Worm (Caenorhabditis elegans): ENCODE data around the gene lys-4.

Gene lys-4

ce11 chrIV:11649031-11649430, 26.1 kb upstream of the lys-4 start, which contains the start of gene ZK809.8:
TSS of gene ZK809.8 (minus strand) at chrIV:11649064.
- no peak for TF ChIP-seq ceh-36 (tag; optimal IDR thresholded peaks at IDR 0.05)
- no peak for TF ChIP-seq hnd-1 (tag; optimal IDR thresholded peaks at IDR 0.05)
- TF ChIP-seq flt-1 (GFP tag; IDR thresholded peaks at IDR 0.05), result no peak
- no peak for TF ChIP-seq pes-1 (GFP tag; IDR thresholded peaks at IDR 0.05)
- no peak for TF ChIP-seq B0310.2 (tag; optimal IDR thresholded peaks at IDR 0.05)
- no peak for TF ChIP-seq sea-1 (GFP tag; conservative IDR thresholded peaks at IDR 0.05)
- TF ChIP-seq tra-4 (tag; optimal IDR thresholded peaks at IDR 0.05), result no peak
- no peak for TF ChIP-seq ets-7 (tag; optimal IDR thresholded peaks at IDR 0.05)

- TF ChIP-seq aly-1 (tag; optimal IDR thresholded peaks at IDR 0.05) (no peak), hmg-4 (GFP tag; optimal IDR thresholded peaks at IDR 0.05) (no peak)
Observed at ce11 chrIV:11646908-11647307, 23.9 kb upstream of the lys-4 start.

ce11 chrIV:11645354-11645753, 22.4 kb upstream of the lys-4 start:
- TF ChIP-seq ceh-36 (tag; optimal IDR thresholded peaks at IDR 0.05) (no peak), sea-1 (GFP tag; conservative IDR thresholded peaks at IDR 0.05) (no peak), F13C5.2 (tag; optimal IDR thresholded peaks at IDR 0.05) (no peak), ceh-13 (GFP tag; optimal IDR thresholded peaks at IDR 0.05) (no peak), ama-1 (optimal IDR thresholded peaks at IDR 0.05) (no peak), pes-1 (GFP tag; IDR thresholded peaks at IDR 0.05) (no peak), aly-1 (tag; optimal IDR thresholded peaks at IDR 0.05) (no peak), B0310.2 (tag; optimal IDR thresholded peaks at IDR 0.05) (no peak), tbx-37 (GFP tag; conservative IDR thresholded peaks at IDR 0.05) (no peak), tbx-11 (GFP tag; IDR thresholded peaks at IDR 0.05) (no peak), hnd-1 (tag; optimal IDR thresholded peaks at IDR 0.05) (no peak), ets-7 (tag; optimal IDR thresholded peaks at IDR 0.05) (no peak), flt-1 (GFP tag; IDR thresholded peaks at IDR 0.05) (no peak), tra-4 (tag; optimal IDR thresholded peaks at IDR 0.05) (no peak), hmbx-1 (tag; optimal IDR thresholded peaks at IDR 0.05) (no peak), scrt-1 (GFP tag; IDR thresholded peaks at IDR 0.05) (no peak), hmg-4 (GFP tag; optimal IDR thresholded peaks at IDR 0.05) (no peak)

- TF ChIP-seq pes-1 (GFP tag; IDR thresholded peaks at IDR 0.05), result no peak
- no peak for TF ChIP-seq ceh-13 (GFP tag; optimal IDR thresholded peaks at IDR 0.05)
- no peak for TF ChIP-seq tbx-11 (GFP tag; IDR thresholded peaks at IDR 0.05)
- no peak for TF ChIP-seq tra-4 (tag; optimal IDR thresholded peaks at IDR 0.05)
Observed at ce11 chrIV:11644705-11645104, 21.7 kb upstream of the lys-4 start.

- TF ChIP-seq ceh-13 (GFP tag; optimal IDR thresholded peaks at IDR 0.05) (no peak), pes-1 (GFP tag; IDR thresholded peaks at IDR 0.05) (no peak), hnd-1 (tag; optimal IDR thresholded peaks at IDR 0.05) (no peak), scrt-1 (GFP tag; IDR thresholded peaks at IDR 0.05) (no peak), hmg-4 (GFP tag; optimal IDR thresholded peaks at IDR 0.05) (no peak), ama-1 (optimal IDR thresholded peaks at IDR 0.05) (no peak), aly-1 (tag; optimal IDR thresholded peaks at IDR 0.05) (no peak), tbx-11 (GFP tag; IDR thresholded peaks at IDR 0.05) (no peak), flt-1 (GFP tag; IDR thresholded peaks at IDR 0.05) (no peak), sea-1 (GFP tag; conservative IDR thresholded peaks at IDR 0.05) (no peak), F13C5.2 (tag; optimal IDR thresholded peaks at IDR 0.05) (no peak), hmbx-1 (tag; optimal IDR thresholded peaks at IDR 0.05) (no peak), ceh-36 (tag; optimal IDR thresholded peaks at IDR 0.05) (no peak), B0310.2 (tag; optimal IDR thresholded peaks at IDR 0.05) (no peak), ets-7 (tag; optimal IDR thresholded peaks at IDR 0.05) (no peak), tbx-37 (GFP tag; conservative IDR thresholded peaks at IDR 0.05) (no peak), tra-4 (tag; optimal IDR thresholded peaks at IDR 0.05) (no peak)
Observed at ce11 chrIV:11643829-11644228, 20.9 kb upstream of the lys-4 start, which contains the start of gene prx-2. TSS of gene prx-2 (plus strand) at chrIV:11644129.

ce11 chrIV:11641802-11642201, 18.8 kb upstream of the lys-4 start, which contains the start of gene ZK809.1:
TSS of gene ZK809.1 (plus strand) at chrIV:11642102.
- TF ChIP-seq F13C5.2 (tag; optimal IDR thresholded peaks at IDR 0.05) (no peak), hmbx-1 (tag; optimal IDR thresholded peaks at IDR 0.05) (no peak), flt-1 (GFP tag; IDR thresholded peaks at IDR 0.05) (no peak), tbx-37 (GFP tag; conservative IDR thresholded peaks at IDR 0.05) (no peak), ceh-13 (GFP tag; optimal IDR thresholded peaks at IDR 0.05) (no peak), hnd-1 (tag; optimal IDR thresholded peaks at IDR 0.05) (no peak), tra-4 (tag; optimal IDR thresholded peaks at IDR 0.05) (no peak), scrt-1 (GFP tag; IDR thresholded peaks at IDR 0.05) (no peak), pes-1 (GFP tag; IDR thresholded peaks at IDR 0.05) (no peak), ceh-36 (tag; optimal IDR thresholded peaks at IDR 0.05) (no peak), hmg-4 (GFP tag; optimal IDR thresholded peaks at IDR 0.05) (no peak), sea-1 (GFP tag; conservative IDR thresholded peaks at IDR 0.05) (no peak), ets-7 (tag; optimal IDR thresholded peaks at IDR 0.05) (no peak), tbx-11 (GFP tag; IDR thresholded peaks at IDR 0.05) (no peak), ama-1 (optimal IDR thresholded peaks at IDR 0.05) (no peak), aly-1 (tag; optimal IDR thresholded peaks at IDR 0.05) (no peak), B0310.2 (tag; optimal IDR thresholded peaks at IDR 0.05) (no peak)

ce11 chrIV:11640915-11641314, 17.9 kb upstream of the lys-4 start, which contains the start of gene ttr-50:
TSS of gene ttr-50 (minus strand) at chrIV:11641015.
- TF ChIP-seq tra-4 (tag; optimal IDR thresholded peaks at IDR 0.05) (no peak), tbx-37 (GFP tag; conservative IDR thresholded peaks at IDR 0.05) (no peak), B0310.2 (tag; optimal IDR thresholded peaks at IDR 0.05) (no peak), aly-1 (tag; optimal IDR thresholded peaks at IDR 0.05) (no peak), hnd-1 (tag; optimal IDR thresholded peaks at IDR 0.05) (no peak)

ce11 chrIV:11638016-11638415, 15.0 kb upstream of the lys-4 start, which contains the start of gene rbm-17:
TSS of gene rbm-17 (plus strand) at chrIV:11638316.
- TF ChIP-seq ceh-13 (GFP tag; optimal IDR thresholded peaks at IDR 0.05) (no peak), sea-1 (GFP tag; conservative IDR thresholded peaks at IDR 0.05) (no peak), hnd-1 (tag; optimal IDR thresholded peaks at IDR 0.05) (no peak), aly-1 (tag; optimal IDR thresholded peaks at IDR 0.05) (no peak), tbx-11 (GFP tag; IDR thresholded peaks at IDR 0.05) (no peak), ama-1 (optimal IDR thresholded peaks at IDR 0.05) (no peak), pes-1 (GFP tag; IDR thresholded peaks at IDR 0.05) (no peak), scrt-1 (GFP tag; IDR thresholded peaks at IDR 0.05) (no peak)
